Worm (Caenorhabditis elegans): ENCODE results near the gene Y47D3B.12.

- TF ChIP-seq ama-1 (optimal IDR thresholded peaks at IDR 0.05) (no peak), ets-7 (tag; optimal IDR thresholded peaks at IDR 0.05) (no peak), ceh-13 (GFP tag; optimal IDR thresholded peaks at IDR 0.05) (no peak), ceh-36 (tag; optimal IDR thresholded peaks at IDR 0.05) (no peak), aly-1 (tag; optimal IDR thresholded peaks at IDR 0.05) (no peak), F13C5.2 (tag; optimal IDR thresholded peaks at IDR 0.05) (no peak)
These were observed 43.4 kb upstream of the Y47D3B.12 start for ce11 chrIII:11359422-11359821.

All from whole organism, early embryonic.